Worm (Caenorhabditis elegans) whole organism, L4 larva: ENCODE measurements around the gene clec-172.

ENCODE experiments used
- D1046.2 ChIP-seq: fragments of 200-800 bp; sonication (Bioruptor generic); IDR thresholded peaks from 2 replicates; pipeline ENCODE4 v1.3.6; 2022; ENCODE audit warnings: missing genetic modification characterization, missing compliant biosample characterization
- R02D3.7 ChIP-seq: fragments of 150-350 bp; sonication (generic microtip); optimal IDR thresholded peaks from 3 replicates; lab custom pipeline; 2014; ENCODE audit warnings: missing biosample characterization, missing genetic modification characterization
- T20F7.1 ChIP-seq: fragments of 200-800 bp; sonication (Bioruptor generic); optimal IDR thresholded peaks from 2 replicates; lab custom pipeline; 2018; ENCODE audit warnings: mild to moderate bottlenecking, missing genetic modification characterization, missing compliant biosample characterization
- Y48G9A.11 ChIP-seq: fragments of 200-800 bp; sonication (Bioruptor generic); IDR thresholded peaks from 2 replicates; pipeline ENCODE4 v1.3.6; 2022; ENCODE audit warnings: missing genetic modification reagents, missing genetic modification characterization, missing compliant biosample characterization
- Y5F2A.4 ChIP-seq: fragments of 200-800 bp; sonication (Bioruptor generic); optimal IDR thresholded peaks from 2 replicates; lab custom pipeline; 2018; ENCODE audit warnings: mild to moderate bottlenecking, missing genetic modification characterization, missing compliant biosample characterization
- ZK546.5 ChIP-seq, 2 experiments: sonication (generic microtip); optimal IDR thresholded peaks; 2 replicates each; lab custom pipeline; 2017; ENCODE audit warnings: missing biosample characterization in 2 of 2, missing genetic modification characterization in 2 of 2
- aly-2 ChIP-seq: sonication (generic microtip); optimal IDR thresholded peaks from 2 replicates; lab custom pipeline; 2018; ENCODE audit warnings: missing biosample characterization, missing genetic modification characterization
- ama-1 ChIP-seq: fragments of 150-350 bp; optimal IDR thresholded peaks from 2 replicates; lab custom pipeline; 2014; ENCODE audit warnings: inconsistent platforms, mixed read lengths
- attf-4 ChIP-seq: sonication (generic microtip); optimal IDR thresholded peaks from 3 replicates; lab custom pipeline; 2017; ENCODE audit warnings: missing biosample characterization, missing genetic modification characterization
- ceh-32 ChIP-seq: sonication (generic microtip); optimal IDR thresholded peaks from 2 replicates; lab custom pipeline; 2016; ENCODE audit warnings: mild to moderate bottlenecking, missing genetic modification characterization, missing compliant biosample characterization; ENCODE audit not compliant: poor library complexity
- ceh-44 ChIP-seq: fragments of 200-800 bp; sonication (Bioruptor generic); IDR thresholded peaks from 2 replicates; pipeline ENCODE4 v1.3.6; 2022; ENCODE audit warnings: missing genetic modification reagents, missing genetic modification characterization, missing compliant biosample characterization
- ces-1 ChIP-seq: fragments of 150-350 bp; sonication (generic microtip); optimal IDR thresholded peaks from 4 replicates; lab custom pipeline; 2014; ENCODE audit warnings: missing biosample characterization, missing genetic modification reagents, missing genetic modification characterization
- daf-12 ChIP-seq: fragments of 150-350 bp; optimal IDR thresholded peaks from 2 replicates; lab custom pipeline; 2014; ENCODE audit warnings: missing biosample characterization, missing genetic modification reagents, missing genetic modification characterization
- daf-16 ChIP-seq, 3 experiments: sonication (generic microtip); optimal IDR thresholded peaks; 2 replicates each; lab custom pipeline; 2016 to 2017; ENCODE audit warnings: missing genetic modification characterization in 3 of 3, missing genetic modification reagents in 3 of 3, mild to moderate bottlenecking in 2 of 3, missing compliant biosample characterization in 2 of 3, missing biosample characterization in 1 of 3, moderate library complexity in 1 of 3
- dmd-6 ChIP-seq: fragments of 200-800 bp; sonication (Bioruptor generic); IDR thresholded peaks from 2 replicates; pipeline ENCODE4 v1.3.6; 2022; ENCODE audit warnings: missing genetic modification reagents, missing genetic modification characterization, missing compliant biosample characterization
- dve-1 ChIP-seq: sonication (generic microtip); optimal IDR thresholded peaks from 2 replicates; lab custom pipeline; 2017; ENCODE audit warnings: antibody characterized with exemption, mild to moderate bottlenecking, missing genetic modification characterization, missing compliant biosample characterization; ENCODE audit not compliant: insufficient read depth
- egl-27 ChIP-seq: sonication (generic microtip); optimal IDR thresholded peaks from 3 replicates; lab custom pipeline; 2017; ENCODE audit warnings: missing biosample characterization, missing genetic modification reagents, missing genetic modification characterization
- hmg-1.1 ChIP-seq: fragments of 200-800 bp; sonication (Bioruptor generic); IDR thresholded peaks from 2 replicates; pipeline ENCODE4 v1.3.6; 2022; ENCODE audit warnings: missing genetic modification reagents, missing genetic modification characterization, missing compliant biosample characterization
- lim-7 ChIP-seq: fragments of 200-800 bp; sonication (Bioruptor generic); IDR thresholded peaks from 2 replicates; pipeline ENCODE4 v1.3.6; 2022; ENCODE audit warnings: missing genetic modification characterization, missing compliant biosample characterization
- lin-13 ChIP-seq: fragments of 150-350 bp; optimal IDR thresholded peaks from 2 replicates; lab custom pipeline; 2014; ENCODE audit warnings: missing biosample characterization, missing genetic modification reagents, missing genetic modification characterization
- lin-15B ChIP-seq: fragments of 150-350 bp; sonication (generic microtip); optimal IDR thresholded peaks from 3 replicates; lab custom pipeline; 2014; ENCODE audit warnings: missing biosample characterization, missing genetic modification characterization
- lsy-2 ChIP-seq, 2 experiments: fragments of 150-350 bp in 1 of 2; sonication (generic microtip) in 1 of 2; optimal IDR thresholded peaks; 2 replicates each; lab custom pipeline; 2014 to 2017; ENCODE audit warnings: missing biosample characterization in 2 of 2, missing genetic modification characterization in 2 of 2
- nhr-102 ChIP-seq: sonication (generic microtip); optimal IDR thresholded peaks from 2 replicates; lab custom pipeline; 2016; ENCODE audit warnings: mild to moderate bottlenecking, missing genetic modification characterization, moderate library complexity, missing compliant biosample characterization
- nhr-237 ChIP-seq: sonication (generic microtip); optimal IDR thresholded peaks from 2 replicates; lab custom pipeline; 2017; ENCODE audit warnings: missing biosample characterization, missing genetic modification characterization
- nhr-28 ChIP-seq: fragments of 150-350 bp; optimal IDR thresholded peaks from 2 replicates; lab custom pipeline; 2014; ENCODE audit warnings: missing biosample characterization, missing genetic modification characterization
- nhr-41 ChIP-seq: fragments of 200-800 bp; sonication (Bioruptor generic); IDR thresholded peaks from 2 replicates; pipeline ENCODE4 v1.3.6; 2022; ENCODE audit warnings: missing genetic modification reagents, missing genetic modification characterization, missing compliant biosample characterization
- nhr-42 ChIP-seq: fragments of 200-800 bp; sonication (Bioruptor generic); IDR thresholded peaks from 2 replicates; pipeline ENCODE4 v1.3.6; 2022; ENCODE audit warnings: missing genetic modification characterization, missing compliant biosample characterization
- nhr-48 ChIP-seq: sonication (generic microtip); optimal IDR thresholded peaks from 2 replicates; lab custom pipeline; 2016; ENCODE audit warnings: mild to moderate bottlenecking, missing genetic modification characterization, missing compliant biosample characterization
- nhr-6 ChIP-seq: fragments of 150-350 bp; optimal IDR thresholded peaks from 2 replicates; lab custom pipeline; 2014; ENCODE audit warnings: missing biosample characterization, missing genetic modification characterization
- nhr-77 ChIP-seq: fragments of 150-350 bp; optimal IDR thresholded peaks from 2 replicates; lab custom pipeline; 2014; ENCODE audit warnings: missing biosample characterization, missing genetic modification characterization
- pha-4 ChIP-seq, 2 experiments: fragments of 150-350 bp in 1 of 2; fragments of 200-800 bp in 1 of 2; sonication (Bioruptor generic) in 1 of 2; IDR thresholded peaks in 1 of 2; optimal IDR thresholded peaks in 1 of 2; 2 replicates each; pipeline versions ENCODE4 v1.3.6 to Lab custom; 2014 to 2022; ENCODE audit warnings: missing genetic modification characterization in 2 of 2, missing genetic modification reagents in 2 of 2, missing biosample characterization in 1 of 2, missing compliant biosample characterization in 1 of 2
- php-3 ChIP-seq: fragments of 200-800 bp; sonication (Bioruptor generic); IDR thresholded peaks from 2 replicates; pipeline ENCODE4 v1.3.6; 2022; ENCODE audit warnings: missing genetic modification reagents, missing genetic modification characterization, missing compliant biosample characterization
- pqm-1 ChIP-seq: sonication (generic microtip); optimal IDR thresholded peaks from 2 replicates; lab custom pipeline; 2017; ENCODE audit warnings: missing biosample characterization, missing genetic modification characterization
- rbr-2 ChIP-seq: sonication (generic microtip); optimal IDR thresholded peaks from 2 replicates; lab custom pipeline; 2016; ENCODE audit warnings: missing genotype, missing genetic modification characterization, missing compliant biosample characterization
- skn-1 ChIP-seq: fragments of 150-350 bp; optimal IDR thresholded peaks from 2 replicates; lab custom pipeline; 2014; ENCODE audit warnings: missing biosample characterization, missing genetic modification characterization
- snpc-1.2 ChIP-seq: fragments of 200-800 bp; sonication (Bioruptor generic); IDR thresholded peaks from 2 replicates; pipeline ENCODE4 v1.3.6; 2022; ENCODE audit warnings: missing genetic modification reagents, missing genetic modification characterization, missing compliant biosample characterization
- snpc-4 ChIP-seq: fragments of 150-350 bp; optimal IDR thresholded peaks from 2 replicates; lab custom pipeline; 2014; ENCODE audit warnings: missing biosample characterization, missing genetic modification characterization
- tra-1 ChIP-seq: fragments of 200-800 bp; sonication (Bioruptor generic); IDR thresholded peaks from 2 replicates; pipeline ENCODE4 v1.3.6; 2022; ENCODE audit warnings: missing genetic modification reagents, missing genetic modification characterization, missing compliant biosample characterization
- unc-39 ChIP-seq: sonication (generic microtip); optimal IDR thresholded peaks from 2 replicates; lab custom pipeline; 2017; ENCODE audit warnings: missing biosample characterization, missing genetic modification characterization
- vab-7 ChIP-seq: fragments of 200-800 bp; sonication (Bioruptor generic); IDR thresholded peaks from 2 replicates; pipeline ENCODE4 v1.3.6; 2022; ENCODE audit warnings: missing genetic modification reagents, missing genetic modification characterization, missing compliant biosample characterization
- zag-1 ChIP-seq: fragments of 150-350 bp; optimal IDR thresholded peaks from 2 replicates; lab custom pipeline; 2014; ENCODE audit warnings: missing biosample characterization, missing genetic modification characterization
- ztf-11 ChIP-seq: fragments of 150-350 bp; optimal IDR thresholded peaks from 2 replicates; lab custom pipeline; 2014; ENCODE audit warnings: missing biosample characterization, missing genetic modification characterization

Gene clec-172

ce11 chrIV:1496017-1496678 is 20.3 kb downstream of the clec-172 start, which contains the start of gene npp-20 (continued):
- TF ChIP-seq Y48G9A.11 (GFP tag; lab: Robert Waterston, UW) (no peak), ceh-44 (GFP tag; lab: Robert Waterston, UW) (no peak), attf-4 (tag; lab: Kevin White, UChicago) (no peak), ZK546.5 (tag; optimal IDR thresholded peaks at IDR 0.05; lab: Kevin White, UChicago) (no peak), ces-1 (GFP tag; lab: Kevin White, UChicago) (no peak), pqm-1 (no peak), lin-15B (no peak), hmg-1.1 (GFP tag; lab: Robert Waterston, UW) (peak; percentile 56), nhr-42 (GFP tag; lab: Robert Waterston, UW) (no peak), nhr-41 (GFP tag; lab: Robert Waterston, UW) (no peak), snpc-1.2 (GFP tag; lab: Robert Waterston, UW) (no peak), aly-2 (tag; lab: Kevin White, UChicago) (no peak), Y5F2A.4 (GFP tag; lab: Kevin White, UChicago) (no peak), nhr-28 (tag; lab: Kevin White, UChicago) (peak; percentile 62), R02D3.7 (no peak), tra-1 (no peak), ztf-11 (no peak), nhr-237 (tag; lab: Kevin White, UChicago) (no peak), nhr-102 (peak; percentile 41), lsy-2 (tag; optimal IDR thresholded peaks at IDR 0.05; lab: Kevin White, UChicago) (peak in 1 of 2 experiments; percentile 68), T20F7.1 (GFP tag; lab: Kevin White, UChicago) (peak; percentile 57), D1046.2 (GFP tag; lab: Robert Waterston, UW) (no peak), ama-1 (lab: Kevin White, UChicago) (no peak), unc-39 (tag; lab: Kevin White, UChicago) (no peak), snpc-4 (tag; lab: Kevin White, UChicago) (no peak), vab-7 (GFP tag; lab: Robert Waterston, UW) (no peak), skn-1 (tag; lab: Kevin White, UChicago) (no peak), dve-1 (tag; lab: Kevin White, UChicago) (peak; percentile 53), nhr-48 (no peak), zag-1 (tag; lab: Kevin White, UChicago) (no peak), rbr-2 (tag; lab: Kevin White, UChicago) (peak; percentile 40), nhr-6 (tag; lab: Kevin White, UChicago) (no peak), daf-16 (GFP tag; optimal IDR thresholded peaks at IDR 0.05; lab: Kevin White, UChicago) (no peak), daf-16 (tag; optimal IDR thresholded peaks at IDR 0.05; lab: Kevin White, UChicago) (peak; percentile 21), php-3 (GFP tag; lab: Robert Waterston, UW) (peak; percentile 52; the same call in 1 of the 2 replicates), ceh-32 (tag; lab: Kevin White, UChicago) (no peak), nhr-77 (tag; lab: Kevin White, UChicago) (no peak), lin-13 (GFP tag; lab: Kevin White, UChicago) (peak; percentile 15), lim-7 (no peak), egl-27 (tag; lab: Kevin White, UChicago) (no peak), pha-4 (GFP tag; IDR thresholded peaks at IDR 0.05; lab: Robert Waterston, UW) (no peak), pha-4 (tag; optimal IDR thresholded peaks at IDR 0.05; lab: Kevin White, UChicago) (no peak), daf-12 (tag; lab: Kevin White, UChicago) (no peak), dmd-6 (GFP tag; lab: Robert Waterston, UW) (peak; percentile 22; the same call in 1 of the 2 replicates)
